Worm (Caenorhabditis elegans): ENCODE measurements around the gene F15E6.6.

F15E6.6 gene

DNA sequence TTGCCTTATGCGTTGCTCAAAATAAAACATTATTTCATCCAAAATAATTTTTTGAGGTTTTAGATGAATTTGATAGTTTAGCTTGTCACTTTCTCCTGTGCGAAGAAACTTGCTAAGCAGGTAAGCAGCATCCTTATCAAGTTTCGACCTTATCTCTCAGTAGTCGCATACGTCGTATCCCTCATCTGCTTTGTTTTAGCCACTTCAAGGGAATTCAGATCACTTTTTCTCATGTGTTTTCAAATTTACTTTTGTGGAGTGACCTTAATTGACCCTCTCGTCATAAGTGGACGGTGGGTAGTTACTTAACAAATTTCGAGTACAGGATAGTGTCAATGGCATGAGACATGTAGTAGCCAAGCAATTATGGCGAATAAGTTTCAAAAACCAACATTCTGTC is 47.2 kb downstream of the F15E6.6 start (continued):
- TF ChIP-seq sdz-12 (GFP tag; optimal IDR thresholded peaks at IDR 0.05) (no peak), unc-39 (tag; optimal IDR thresholded peaks at IDR 0.05) (no peak), jun-1 (tag; optimal IDR thresholded peaks at IDR 0.05) (no peak), cey-2 (tag; optimal IDR thresholded peaks at IDR 0.05; ENCODE audit: borderline replicate concordance, insufficient read depth) (no peak), lin-13 (GFP tag; optimal IDR thresholded peaks at IDR 0.05) (no peak), spr-3 (GFP tag; optimal IDR thresholded peaks at IDR 0.05) (no peak), dpl-1 (GFP tag; optimal IDR thresholded peaks at IDR 0.05) (peak; percentile 11), dmd-9 (GFP tag; IDR thresholded peaks at IDR 0.05) (no peak), mxl-3 (GFP tag; optimal IDR thresholded peaks at IDR 0.05) (peak; percentile 42), madf-9 (GFP tag; conservative IDR thresholded peaks at IDR 0.05) (no peak), mdt-29 (GFP tag; IDR thresholded peaks at IDR 0.05) (no peak), attf-4 (tag; optimal IDR thresholded peaks at IDR 0.05) (no peak), saeg-2 (GFP tag; IDR thresholded peaks at IDR 0.05) (no peak), duxl-1 (tag; optimal IDR thresholded peaks at IDR 0.05; ENCODE audit: poor library complexity) (peak; percentile 3), hlh-11 (tag; optimal IDR thresholded peaks at IDR 0.05) (peak; percentile 12), hmg-1.1 (GFP tag; IDR thresholded peaks at IDR 0.05) (no peak), Y105C5A.15 (GFP tag; IDR thresholded peaks at IDR 0.05) (no peak), nhr-25 (tag; optimal IDR thresholded peaks at IDR 0.05; ENCODE audit: borderline replicate concordance, insufficient read depth) (no peak), F10B5.3 (tag; optimal IDR thresholded peaks at IDR 0.05) (no peak), tag-97 (GFP tag; IDR thresholded peaks at IDR 0.05) (no peak), dmd-6 (GFP tag; IDR thresholded peaks at IDR 0.05) (no peak), pqm-1 (tag; optimal IDR thresholded peaks at IDR 0.05) (no peak), daf-12 (tag; optimal IDR thresholded peaks at IDR 0.05) (no peak), nhr-111 (GFP tag; optimal IDR thresholded peaks at IDR 0.05) (no peak), R02D3.7 (tag; optimal IDR thresholded peaks at IDR 0.05) (no peak), Y48G9A.11 (GFP tag; IDR thresholded peaks at IDR 0.05) (no peak), T26A8.4 (GFP tag; IDR thresholded peaks at IDR 0.05) (peak; percentile 69; the same call in 1 of the 2 replicates), fos-1 (tag; optimal IDR thresholded peaks at IDR 0.05) (no peak), ceh-62 (tag; optimal IDR thresholded peaks at IDR 0.05) (no peak), lin-29 (GFP tag; IDR thresholded peaks at IDR 0.05) (0 out of 2 replicates have a peak, but pooled peaks have one; percentile 32), nhr-48 (tag; optimal IDR thresholded peaks at IDR 0.05) (no peak), lin-38 (GFP tag; IDR thresholded peaks at IDR 0.05) (no peak), mes-2 (tag; optimal IDR thresholded peaks at IDR 0.05; ENCODE audit: poor library complexity, severe bottlenecking) (no peak), nhr-237 (tag; optimal IDR thresholded peaks at IDR 0.05) (no peak), spr-1 (tag; optimal IDR thresholded peaks at IDR 0.05) (no peak), set-16 (GFP tag; IDR thresholded peaks at IDR 0.05) (no peak), F49E8.2 (tag; optimal IDR thresholded peaks at IDR 0.05; ENCODE audit: borderline replicate concordance) (no peak), nhr-28 (tag; optimal IDR thresholded peaks at IDR 0.05) (peak; percentile 24), ZK337.2 (GFP tag; IDR thresholded peaks at IDR 0.05) (no peak), zip-11 (GFP tag; IDR thresholded peaks at IDR 0.05) (no peak), ama-1 (optimal IDR thresholded peaks at IDR 0.05) (peak; percentile 55), ceh-32 (tag; optimal IDR thresholded peaks at IDR 0.05; ENCODE audit: poor library complexity) (no peak), F37D6.2 (tag; optimal IDR thresholded peaks at IDR 0.05) (no peak), rbr-2 (tag; optimal IDR thresholded peaks at IDR 0.05) (no peak)

All from whole organism, L4 larva.